Fruit fly (Drosophila melanogaster): ENCODE results near the gene Mco3.

DNA sequence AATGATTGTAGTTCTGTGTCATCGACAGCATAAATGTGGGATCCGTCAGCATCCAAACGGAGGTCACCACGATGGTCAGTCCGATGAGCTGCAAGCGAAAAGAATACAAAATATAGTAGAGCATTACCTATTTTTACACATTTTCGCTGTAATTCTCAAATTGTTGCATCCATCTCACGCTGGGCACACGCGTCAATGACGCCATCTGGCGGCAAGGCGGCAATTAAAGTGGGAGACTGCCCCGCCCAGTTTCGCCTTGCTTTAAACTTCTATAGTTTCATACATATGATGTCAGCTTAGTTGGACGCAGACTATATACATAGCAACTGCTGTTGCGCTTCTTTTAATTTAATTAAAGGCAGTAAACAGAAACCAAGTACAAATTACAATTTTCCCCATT, 20.6 kb upstream of the Mco3 start:
- TF ChIP-seq CG4496 (GFP tag; IDR thresholded peaks at IDR 0.05) (no peak), rn (GFP tag; IDR thresholded peaks at IDR 0.05) (no peak), D1 (tag; optimal IDR thresholded peaks at IDR 0.05) (no peak), EcR (GFP tag; optimal IDR thresholded peaks at IDR 0.05) (no peak), CG15710 (tag; optimal IDR thresholded peaks at IDR 0.05) (no peak)

Measured in whole organism, pupa.